Worm (Caenorhabditis elegans): Measurements from ENCODE around the gene F14D2.14.

ce11 chrII:3310957-3311657 is 36.7 kb downstream of the F14D2.14 start:
- no peak for TF ChIP-seq dao-5 (tag; optimal IDR thresholded peaks at IDR 0.05)
- TF ChIP-seq W03F9.2 (tag; optimal IDR thresholded peaks at IDR 0.05), result no peak

Data from whole organism, L4/young adult.